Fruit fly (Drosophila melanogaster) whole organism, pupa: ENCODE results near the gene Hsp26.

Experiments
- CG14655 ChIP-seq: fragments of 200-800 bp; sonication (Bioruptor generic); optimal IDR thresholded peaks from 3 replicates; lab custom pipeline; 2017; ENCODE audit warnings: mild to moderate bottlenecking, missing biosample characterization, missing genetic modification reagents, missing genetic modification characterization
- D1 ChIP-seq: fragments of 200-800 bp; sonication (Bioruptor generic); optimal IDR thresholded peaks from 2 replicates; lab custom pipeline; 2018; ENCODE audit warnings: missing biosample characterization, mild to moderate bottlenecking, missing genetic modification characterization, moderate library complexity
- Snoo ChIP-seq: fragments of 200-800 bp; sonication (Bioruptor generic); optimal IDR thresholded peaks from 3 replicates; lab custom pipeline; 2017; ENCODE audit warnings: missing biosample characterization, mild to moderate bottlenecking, missing genetic modification characterization, inconsistent platforms

- no peak for TF ChIP-seq CG14655 (GFP tag; lab: Kevin White, UChicago)
- no peak for TF ChIP-seq D1 (tag; lab: Kevin White, UChicago)
- TF ChIP-seq Snoo (tag; lab: Kevin White, UChicago) = no peak
Observed at dm6 chr3L:9398028-9398427, 20.8 kb upstream of the Hsp26 start.
